Worm (Caenorhabditis elegans) whole organism, L3 larva: ENCODE measurements around the gene ZC477.4.

Experiments used
- ZK546.5 ChIP-seq: sonication (generic microtip); optimal IDR thresholded peaks from 2 replicates; lab custom pipeline; 2017; ENCODE audit warnings: missing biosample characterization, missing genetic modification characterization
- aly-2 ChIP-seq: fragments of 150-350 bp; optimal IDR thresholded peaks from 2 replicates; lab custom pipeline; 2014; ENCODE audit warnings: missing biosample characterization, missing genetic modification characterization
- ceh-16 ChIP-seq: sonication (generic microtip); optimal IDR thresholded peaks from 2 replicates; lab custom pipeline; 2017; ENCODE audit warnings: missing biosample characterization, missing genetic modification characterization
- ceh-28 ChIP-seq: fragments of 150-350 bp; optimal IDR thresholded peaks from 2 replicates; lab custom pipeline; 2014; ENCODE audit warnings: missing biosample characterization, missing genetic modification reagents, missing genetic modification characterization
- ceh-82 ChIP-seq: fragments of 150-350 bp; optimal IDR thresholded peaks from 2 replicates; lab custom pipeline; 2014; ENCODE audit warnings: missing biosample characterization, missing genetic modification characterization
- egl-27 ChIP-seq: sonication (generic microtip); optimal IDR thresholded peaks from 4 replicates; lab custom pipeline; 2017; ENCODE audit warnings: missing biosample characterization, missing genetic modification reagents, missing genetic modification characterization
- egl-5 ChIP-seq: fragments of 150-350 bp; optimal IDR thresholded peaks from 2 replicates; lab custom pipeline; 2017; ENCODE audit warnings: missing biosample characterization, missing genetic modification reagents, missing genetic modification characterization, inconsistent platforms
- elt-3 ChIP-seq, 3 experiments: fragments of 150-350 bp in 1 of 3; sonication (generic microtip) in 2 of 3; optimal IDR thresholded peaks; 2 replicates in 2 of 3; 4 replicates in 1 of 3; lab custom pipeline; 2014 to 2017; ENCODE audit warnings: missing biosample characterization in 3 of 3, missing genetic modification characterization in 3 of 3
- eor-1 ChIP-seq, 2 experiments: fragments of 150-350 bp; optimal IDR thresholded peaks; 2 replicates each; lab custom pipeline; 2014 to 2018; ENCODE audit warnings: missing biosample characterization in 2 of 2, missing genetic modification characterization in 2 of 2
- fkh-10 ChIP-seq: sonication (generic microtip); optimal IDR thresholded peaks from 2 replicates; lab custom pipeline; 2017; ENCODE audit warnings: missing biosample characterization, missing genetic modification reagents, missing genetic modification characterization
- fkh-2 ChIP-seq: fragments of 150-350 bp; optimal IDR thresholded peaks from 2 replicates; lab custom pipeline; 2014; ENCODE audit warnings: missing biosample characterization, missing genetic modification reagents, missing genetic modification characterization
- fos-1 ChIP-seq: fragments of 150-350 bp; optimal IDR thresholded peaks from 2 replicates; lab custom pipeline; 2014; ENCODE audit warnings: missing biosample characterization, missing genetic modification characterization
- jun-1 ChIP-seq: fragments of 150-350 bp; optimal IDR thresholded peaks from 2 replicates; lab custom pipeline; 2014; ENCODE audit warnings: missing biosample characterization, missing genetic modification reagents, missing genetic modification characterization
- lin-39 ChIP-seq: fragments of 150-350 bp; optimal IDR thresholded peaks from 2 replicates; lab custom pipeline; 2018; ENCODE audit warnings: missing biosample characterization, missing genetic modification reagents, missing genetic modification characterization
- lsy-12 ChIP-seq: sonication (generic microtip); optimal IDR thresholded peaks from 2 replicates; lab custom pipeline; 2016; ENCODE audit warnings: mild to moderate bottlenecking, missing genetic modification characterization, missing compliant biosample characterization
- mdl-1 ChIP-seq: fragments of 150-350 bp; optimal IDR thresholded peaks from 2 replicates; lab custom pipeline; 2014; ENCODE audit warnings: missing biosample characterization, missing genetic modification characterization
- nfya-1 ChIP-seq: sonication (generic microtip); optimal IDR thresholded peaks from 2 replicates; lab custom pipeline; 2017; ENCODE audit warnings: missing genetic modification characterization, mild to moderate bottlenecking, missing compliant biosample characterization, antibody characterized with exemption, moderate library complexity; ENCODE audit not compliant: insufficient read depth
- nhr-11 ChIP-seq: fragments of 150-350 bp; optimal IDR thresholded peaks from 2 replicates; lab custom pipeline; 2014; ENCODE audit warnings: missing biosample characterization, missing genetic modification characterization
- nhr-12 ChIP-seq: fragments of 150-350 bp; optimal IDR thresholded peaks from 2 replicates; lab custom pipeline; 2014; ENCODE audit warnings: missing biosample characterization, missing genetic modification characterization
- nhr-23 ChIP-seq: fragments of 150-350 bp; optimal IDR thresholded peaks from 2 replicates; lab custom pipeline; 2014; ENCODE audit warnings: missing biosample characterization, missing genetic modification reagents, missing genetic modification characterization
- nhr-237 ChIP-seq: fragments of 150-350 bp; optimal IDR thresholded peaks from 2 replicates; lab custom pipeline; 2014; ENCODE audit warnings: missing biosample characterization, missing genetic modification characterization
- nhr-43 ChIP-seq: sonication (generic microtip); optimal IDR thresholded peaks from 2 replicates; lab custom pipeline; 2016; ENCODE audit warnings: mild to moderate bottlenecking, missing genetic modification characterization, missing compliant biosample characterization; ENCODE audit not compliant: poor library complexity, severe bottlenecking
- nhr-67 ChIP-seq: fragments of 150-350 bp; optimal IDR thresholded peaks from 2 replicates; lab custom pipeline; 2014; ENCODE audit warnings: missing biosample characterization, missing genetic modification characterization
- nhr-76 ChIP-seq: fragments of 150-350 bp; sonication (generic microtip); optimal IDR thresholded peaks from 5 replicates; lab custom pipeline; 2014; ENCODE audit warnings: missing biosample characterization, missing genetic modification characterization
- nhr-77 ChIP-seq: fragments of 150-350 bp; optimal IDR thresholded peaks from 2 replicates; lab custom pipeline; 2014; ENCODE audit warnings: missing biosample characterization, missing genetic modification characterization
- pha-4 ChIP-seq: fragments of 150-350 bp; optimal IDR thresholded peaks from 2 replicates; lab custom pipeline; 2014; ENCODE audit warnings: missing biosample characterization, missing genetic modification reagents, missing genetic modification characterization
- pqm-1 ChIP-seq: fragments of 150-350 bp; optimal IDR thresholded peaks from 2 replicates; lab custom pipeline; 2017; ENCODE audit warnings: missing biosample characterization, missing genetic modification characterization, inconsistent platforms
- snpc-4 ChIP-seq: fragments of 150-350 bp; optimal IDR thresholded peaks from 2 replicates; lab custom pipeline; 2014; ENCODE audit warnings: missing biosample characterization, missing genetic modification characterization
- tbx-2 ChIP-seq: sonication (generic microtip); optimal IDR thresholded peaks from 2 replicates; lab custom pipeline; 2016; ENCODE audit warnings: mild to moderate bottlenecking, missing genetic modification characterization, missing compliant biosample characterization
- unc-62 ChIP-seq: fragments of 150-350 bp; sonication (generic microtip); optimal IDR thresholded peaks from 4 replicates; lab custom pipeline; 2014; ENCODE audit warnings: missing biosample characterization, missing genetic modification reagents, missing genetic modification characterization
- zag-1 ChIP-seq: fragments of 150-350 bp; optimal IDR thresholded peaks from 2 replicates; lab custom pipeline; 2014; ENCODE audit warnings: missing biosample characterization, missing genetic modification characterization
- ztf-11 ChIP-seq: fragments of 150-350 bp; optimal IDR thresholded peaks from 2 replicates; lab custom pipeline; 2014; ENCODE audit warnings: missing biosample characterization, missing genetic modification characterization
- ztf-4 ChIP-seq: fragments of 150-350 bp; optimal IDR thresholded peaks from 2 replicates; lab custom pipeline; 2014; ENCODE audit warnings: missing biosample characterization, missing genetic modification characterization

Gene ZC477.4

DNA sequence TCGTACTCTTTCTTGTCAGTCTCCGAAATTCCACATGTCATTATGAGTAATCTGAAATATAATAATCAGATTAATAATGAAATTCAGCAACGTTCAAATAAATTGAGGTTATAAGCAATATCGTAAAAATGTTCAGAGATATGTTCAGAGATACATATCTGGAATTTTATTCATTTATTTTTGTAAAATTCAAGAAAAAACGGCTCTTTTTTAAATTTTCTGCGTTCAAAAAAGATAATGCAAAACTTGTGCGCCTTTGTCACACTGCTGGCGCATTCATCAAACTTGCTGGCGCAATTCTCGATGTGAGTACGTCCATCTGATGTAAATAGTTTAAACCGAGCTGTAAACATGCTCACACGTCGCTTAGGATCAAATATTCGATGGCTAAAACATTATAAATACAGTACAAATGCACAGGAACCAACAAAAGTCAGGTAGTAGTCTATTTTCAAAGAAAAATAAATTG is 4.7 kb upstream of the ZC477.4 start, which contains the start of the genes rde-8 and ZC477.3 (continued):
- TF ChIP-seq lsy-12 (tag; lab: Kevin White, UChicago) (peak; percentile 39), nhr-76 (tag; lab: Kevin White, UChicago) (no peak), nhr-23 (peak; percentile 55), tbx-2 (tag; lab: Kevin White, UChicago) (peak; percentile 56), eor-1 (tag; optimal IDR thresholded peaks at IDR 0.05; lab: Kevin White, UChicago) (no peak), ztf-11 (tag; lab: Kevin White, UChicago) (no peak), egl-27 (tag; lab: Kevin White, UChicago) (no peak), ztf-4 (tag; lab: Kevin White, UChicago) (no peak), nhr-77 (tag; lab: Kevin White, UChicago) (peak; percentile 42), unc-62 (no peak), pqm-1 (tag; lab: Kevin White, UChicago) (no peak), nhr-67 (tag; lab: Kevin White, UChicago) (no peak), pha-4 (tag; lab: Kevin White, UChicago) (peak; percentile 92), jun-1 (tag; lab: Kevin White, UChicago) (peak; percentile 29), ceh-82 (tag; lab: Kevin White, UChicago) (no peak), nhr-43 (tag; lab: Kevin White, UChicago) (peak; percentile 36)

- TF ChIP-seq nhr-12 (tag; lab: Kevin White, UChicago) (no peak), lin-39 (tag; lab: Kevin White, UChicago) (peak; percentile 34), aly-2 (tag; lab: Kevin White, UChicago) (no peak), pha-4 (tag; lab: Kevin White, UChicago) (peak; percentile 53), ceh-16 (tag; lab: Kevin White, UChicago) (no peak), nfya-1 (peak; percentile 6), nhr-237 (tag; lab: Kevin White, UChicago) (no peak), egl-5 (tag; lab: Kevin White, UChicago) (peak; percentile 39)
These were observed 793 bp upstream of the ZC477.4 start for ce11 chrIV:7099377-7099776.

ce11 chrIV:7097450-7097849 is 1.1 kb downstream of the ZC477.4 start:
- TF ChIP-seq nhr-43 (tag; lab: Kevin White, UChicago), result no peak
- TF ChIP-seq nhr-67 (tag; lab: Kevin White, UChicago), result no peak
- TF ChIP-seq lin-39 (tag; lab: Kevin White, UChicago), result no peak
- TF ChIP-seq zag-1, result no peak
- TF ChIP-seq nhr-11 (tag; lab: Kevin White, UChicago), result no peak
- TF ChIP-seq jun-1 (tag; lab: Kevin White, UChicago), result no peak
- no peak for TF ChIP-seq tbx-2 (tag; lab: Kevin White, UChicago)
- TF ChIP-seq nhr-77 (tag; lab: Kevin White, UChicago), result no peak
- TF ChIP-seq fkh-10 (GFP tag; lab: Kevin White, UChicago), result no peak
- TF ChIP-seq fos-1, result no peak
- no peak for TF ChIP-seq ZK546.5 (tag; lab: Kevin White, UChicago)
- no peak for TF ChIP-seq ztf-4 (tag; lab: Kevin White, UChicago)
- TF ChIP-seq elt-3 (tag; optimal IDR thresholded peaks at IDR 0.05; lab: Kevin White, UChicago), result no peak
- no peak for TF ChIP-seq nhr-237 (tag; lab: Kevin White, UChicago)

- TF ChIP-seq fkh-2 (tag; lab: Kevin White, UChicago), result no peak
- TF ChIP-seq lin-39 (tag; lab: Kevin White, UChicago), result peak; percentile 0
These were observed 2.5 kb downstream of the ZC477.4 start for ce11 chrIV:7096097-7096496.

DNA sequence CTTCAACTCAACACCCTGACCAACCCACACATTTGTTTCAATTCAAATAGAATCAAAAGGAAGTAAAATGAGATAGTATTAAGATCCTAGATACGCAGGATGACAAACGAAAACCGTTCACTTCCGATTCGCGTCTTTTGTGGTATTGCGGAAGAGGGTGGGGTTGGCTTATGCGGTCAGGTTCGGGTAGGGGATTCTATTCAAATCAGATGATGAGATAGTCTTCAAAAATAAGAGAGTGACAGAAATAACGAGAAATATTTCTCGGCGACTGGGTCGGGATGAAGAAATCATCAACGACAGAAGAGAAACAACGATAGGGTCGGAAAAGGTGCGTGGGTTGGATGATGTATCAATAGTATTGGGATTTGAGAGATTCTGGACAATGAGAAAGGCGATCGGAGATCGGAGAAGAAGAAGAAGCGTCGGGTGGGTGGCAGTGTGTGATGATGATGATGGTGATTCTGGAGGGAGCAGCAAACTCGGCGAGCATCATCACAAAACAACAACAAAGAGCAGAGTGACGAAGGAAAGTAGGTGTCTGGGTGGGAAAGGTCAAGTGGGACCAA is 3.1 kb downstream of the ZC477.4 start:
- TF ChIP-seq egl-27 (tag; lab: Kevin White, UChicago) (no peak), ztf-11 (tag; lab: Kevin White, UChicago) (no peak), eor-1 (tag; optimal IDR thresholded peaks at IDR 0.05; lab: Kevin White, UChicago) (no peak), unc-62 (no peak), nhr-67 (tag; lab: Kevin White, UChicago) (no peak), lsy-12 (tag; lab: Kevin White, UChicago) (no peak), mdl-1 (tag; lab: Kevin White, UChicago) (no peak), pha-4 (tag; lab: Kevin White, UChicago) (peak; percentile 24), ceh-28 (no peak), nhr-23 (peak; percentile 72), snpc-4 (peak; percentile 43), pqm-1 (tag; lab: Kevin White, UChicago) (no peak)
